Worm (Caenorhabditis elegans) whole organism, L4 larva: ENCODE data around the gene din-1.
A peak's percentile ranks its signal among the peaks of the same experiment; 100 is the strongest.

ENCODE experiments used
- F26F4.8 ChIP-seq: fragments of 200-800 bp; sonication (Bioruptor generic); conservative IDR thresholded peaks from 2 replicates; pipeline ENCODE4 v1.3.6; 2022; ENCODE audit warnings: missing genetic modification characterization, missing compliant biosample characterization
- F44E2.7 ChIP-seq: fragments of 200-800 bp; sonication (Bioruptor generic); IDR thresholded peaks from 2 replicates; pipeline ENCODE4 v2.1.2; 2022; ENCODE audit warnings: missing genetic modification characterization, missing compliant biosample characterization
- aha-1 ChIP-seq: fragments of 150-350 bp; peaks from one replicate; lab custom pipeline; 2014; ENCODE audit warnings: missing biosample characterization, missing genetic modification characterization
- aly-2 ChIP-seq: sonication (generic microtip); optimal IDR thresholded peaks from 2 replicates; lab custom pipeline; 2018; ENCODE audit warnings: missing biosample characterization, missing genetic modification characterization
- attf-4 ChIP-seq: sonication (generic microtip); optimal IDR thresholded peaks from 3 replicates; lab custom pipeline; 2017; ENCODE audit warnings: missing biosample characterization, missing genetic modification characterization
- ceh-20 ChIP-seq: fragments of 200-800 bp; sonication (Bioruptor generic); IDR thresholded peaks from 2 replicates; pipeline ENCODE4 v1.3.6; 2022; ENCODE audit warnings: missing genetic modification reagents, missing genetic modification characterization, missing compliant biosample characterization
- cey-2 ChIP-seq: sonication (generic microtip); optimal IDR thresholded peaks from 3 replicates; lab custom pipeline; 2017; ENCODE audit warnings: missing genetic modification characterization, mild to moderate bottlenecking, missing compliant biosample characterization, antibody characterized with exemption, borderline replicate concordance; ENCODE audit not compliant: insufficient read depth
- ctbp-1 ChIP-seq: fragments of 200-800 bp; sonication (Bioruptor generic); IDR thresholded peaks from 2 replicates; pipeline ENCODE4 v1.3.6; 2022; ENCODE audit warnings: missing genetic modification reagents, missing genetic modification characterization, missing compliant biosample characterization
- daf-16 ChIP-seq, 3 experiments: sonication (generic microtip); optimal IDR thresholded peaks; 2 replicates each; lab custom pipeline; 2016 to 2017; ENCODE audit warnings: missing genetic modification characterization in 3 of 3, missing genetic modification reagents in 3 of 3, mild to moderate bottlenecking in 2 of 3, missing compliant biosample characterization in 2 of 3, missing biosample characterization in 1 of 3, moderate library complexity in 1 of 3
- dmd-6 ChIP-seq: fragments of 200-800 bp; sonication (Bioruptor generic); IDR thresholded peaks from 2 replicates; pipeline ENCODE4 v1.3.6; 2022; ENCODE audit warnings: missing genetic modification reagents, missing genetic modification characterization, missing compliant biosample characterization
- dmd-8 ChIP-seq: fragments of 200-800 bp; sonication (Bioruptor generic); IDR thresholded peaks from 2 replicates; pipeline ENCODE4 v1.3.6; 2022; ENCODE audit warnings: missing genetic modification characterization, missing compliant biosample characterization
- dpl-1 ChIP-seq: fragments of 150-350 bp; optimal IDR thresholded peaks from 2 replicates; lab custom pipeline; 2014; ENCODE audit warnings: missing biosample characterization, missing genetic modification reagents, missing genetic modification characterization
- dve-1 ChIP-seq: sonication (generic microtip); optimal IDR thresholded peaks from 2 replicates; lab custom pipeline; 2017; ENCODE audit warnings: antibody characterized with exemption, mild to moderate bottlenecking, missing genetic modification characterization, missing compliant biosample characterization; ENCODE audit not compliant: insufficient read depth
- hlh-11 ChIP-seq: fragments of 200-800 bp; sonication (Bioruptor generic); optimal IDR thresholded peaks from 2 replicates; lab custom pipeline; 2018; ENCODE audit warnings: mild to moderate bottlenecking, missing genetic modification characterization, missing compliant biosample characterization
- hlh-30 ChIP-seq: sonication (generic microtip); optimal IDR thresholded peaks from 2 replicates; lab custom pipeline; 2017; ENCODE audit warnings: antibody characterized with exemption, mild to moderate bottlenecking, missing genetic modification characterization, missing compliant biosample characterization; ENCODE audit not compliant: insufficient read depth
- jun-1 ChIP-seq: fragments of 150-350 bp; optimal IDR thresholded peaks from 2 replicates; lab custom pipeline; 2014; ENCODE audit warnings: missing biosample characterization, missing genetic modification reagents, missing genetic modification characterization
- lin-15B ChIP-seq: fragments of 150-350 bp; sonication (generic microtip); optimal IDR thresholded peaks from 3 replicates; lab custom pipeline; 2014; ENCODE audit warnings: missing biosample characterization, missing genetic modification characterization
- lin-38 ChIP-seq: fragments of 200-800 bp; sonication (Bioruptor generic); IDR thresholded peaks from 2 replicates; pipeline ENCODE4 v1.3.6; 2022; ENCODE audit warnings: missing genetic modification reagents, missing genetic modification characterization, missing compliant biosample characterization
- lsy-2 ChIP-seq, 2 experiments: fragments of 150-350 bp in 1 of 2; sonication (generic microtip) in 1 of 2; optimal IDR thresholded peaks; 2 replicates each; lab custom pipeline; 2014 to 2017; ENCODE audit warnings: missing biosample characterization in 2 of 2, missing genetic modification characterization in 2 of 2
- mep-1 ChIP-seq: fragments of 150-350 bp; sonication (generic microtip); optimal IDR thresholded peaks from 3 replicates; lab custom pipeline; 2014; ENCODE audit warnings: missing biosample characterization, missing genetic modification characterization
- nhr-237 ChIP-seq: sonication (generic microtip); optimal IDR thresholded peaks from 2 replicates; lab custom pipeline; 2017; ENCODE audit warnings: missing biosample characterization, missing genetic modification characterization
- nhr-28 ChIP-seq: fragments of 150-350 bp; optimal IDR thresholded peaks from 2 replicates; lab custom pipeline; 2014; ENCODE audit warnings: missing biosample characterization, missing genetic modification characterization
- pqm-1 ChIP-seq: sonication (generic microtip); optimal IDR thresholded peaks from 2 replicates; lab custom pipeline; 2017; ENCODE audit warnings: missing biosample characterization, missing genetic modification characterization
- saeg-2 ChIP-seq: fragments of 200-800 bp; sonication (Bioruptor generic); IDR thresholded peaks from 2 replicates; pipeline ENCODE4 v1.3.6; 2022; ENCODE audit warnings: missing genetic modification reagents, missing genetic modification characterization, missing compliant biosample characterization
- sdz-12 ChIP-seq: fragments of 200-800 bp; sonication (Bioruptor generic); optimal IDR thresholded peaks from 2 replicates; lab custom pipeline; 2018; ENCODE audit warnings: mild to moderate bottlenecking, missing genetic modification characterization, missing compliant biosample characterization
- snpc-4 ChIP-seq: fragments of 150-350 bp; optimal IDR thresholded peaks from 2 replicates; lab custom pipeline; 2014; ENCODE audit warnings: missing biosample characterization, missing genetic modification characterization
- unc-39 ChIP-seq: sonication (generic microtip); optimal IDR thresholded peaks from 2 replicates; lab custom pipeline; 2017; ENCODE audit warnings: missing biosample characterization, missing genetic modification characterization
- unc-62 ChIP-seq, 3 experiments: fragments of 150-350 bp in 1 of 3; sonication (generic microtip); optimal IDR thresholded peaks in 2 of 3; peaks in 1 of 3; 1 replicate in 1 of 3; 2 replicates in 2 of 3; lab custom pipeline; 2014 to 2017; ENCODE audit warnings: missing biosample characterization in 3 of 3, missing genetic modification characterization in 3 of 3, missing genetic modification reagents in 3 of 3, missing genotype in 1 of 3
- zag-1 ChIP-seq: fragments of 150-350 bp; optimal IDR thresholded peaks from 2 replicates; lab custom pipeline; 2014; ENCODE audit warnings: missing biosample characterization, missing genetic modification characterization

The din-1 gene

DNA sequence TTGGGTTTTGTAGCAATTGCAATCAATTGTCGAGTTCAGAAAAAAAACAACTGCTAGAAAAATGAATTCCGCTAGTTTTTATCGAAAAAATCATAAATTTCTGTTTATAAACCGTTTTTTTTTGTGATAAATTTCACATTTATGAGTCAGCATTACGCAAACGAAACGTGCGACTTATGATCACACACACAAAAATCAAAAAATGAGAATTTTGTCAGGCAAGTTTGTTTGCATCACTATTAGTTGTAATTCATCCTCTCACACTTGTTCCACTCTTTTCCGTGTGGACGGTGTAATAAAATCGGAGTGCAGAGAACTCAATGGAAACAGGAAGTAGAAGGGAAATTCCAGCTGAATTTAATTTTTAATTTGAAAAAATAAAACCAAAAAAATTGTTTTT is 56.0 kb downstream of the din-1 start, which contains the start of gene pcs-1:
pcs-1 (minus strand) TSS at position 344 of the 400 bp plus-strand sequence.
- TF ChIP-seq daf-16 (GFP tag; optimal IDR thresholded peaks at IDR 0.05; lab: Kevin White, UChicago) (no peak), daf-16 (tag; optimal IDR thresholded peaks at IDR 0.05; lab: Kevin White, UChicago) (peak; percentile 4), unc-62 (GFP tag; optimal IDR thresholded peaks at IDR 0.05 in 1 of 2; lab: Kevin White, UChicago) (no peak), unc-62 (tag; optimal IDR thresholded peaks at IDR 0.05; lab: Kevin White, UChicago) (no peak), lin-15B (tag; lab: Kevin White, UChicago) (no peak), nhr-28 (tag; lab: Kevin White, UChicago) (peak; percentile 8), lsy-2 (tag; optimal IDR thresholded peaks at IDR 0.05; lab: Kevin White, UChicago) (peak in 1 of 2 experiments; percentile 23), pqm-1 (tag; lab: Kevin White, UChicago) (peak; percentile 50)
- TF ChIP-seq, all 104 proteins: peak for 4

DNA sequence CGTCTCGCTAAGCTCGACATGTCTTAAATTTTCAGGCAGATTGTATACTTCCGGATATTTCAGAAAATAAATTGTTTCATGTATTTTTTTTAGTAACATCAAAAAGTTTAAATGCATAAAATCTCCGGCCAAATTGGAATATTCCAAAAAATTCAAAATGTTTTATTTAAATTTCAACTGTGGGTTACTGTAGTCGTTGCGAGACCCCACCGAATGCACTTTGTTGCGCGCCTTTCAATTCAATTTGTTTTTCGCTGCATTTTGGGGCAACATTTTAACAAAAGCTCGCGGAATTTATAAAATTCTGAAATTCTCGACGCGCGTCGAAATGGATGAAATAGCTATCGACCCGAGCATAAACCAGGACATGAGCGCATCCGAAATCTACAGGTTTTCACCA is 60.5 kb downstream of the din-1 start, which contains the start of gene F54D5.2:
F54D5.2 (plus strand) TSS at position 237 of the 400 bp plus-strand sequence.
- TF ChIP-seq snpc-4 (no peak), mep-1 (tag; lab: Kevin White, UChicago) (no peak), hlh-30 (tag; lab: Kevin White, UChicago) (no peak), aha-1 (tag; lab: Kevin White, UChicago) (peak; percentile 72), ceh-20 (no peak), aly-2 (tag; lab: Kevin White, UChicago) (no peak), jun-1 (tag; lab: Kevin White, UChicago) (no peak)

DNA sequence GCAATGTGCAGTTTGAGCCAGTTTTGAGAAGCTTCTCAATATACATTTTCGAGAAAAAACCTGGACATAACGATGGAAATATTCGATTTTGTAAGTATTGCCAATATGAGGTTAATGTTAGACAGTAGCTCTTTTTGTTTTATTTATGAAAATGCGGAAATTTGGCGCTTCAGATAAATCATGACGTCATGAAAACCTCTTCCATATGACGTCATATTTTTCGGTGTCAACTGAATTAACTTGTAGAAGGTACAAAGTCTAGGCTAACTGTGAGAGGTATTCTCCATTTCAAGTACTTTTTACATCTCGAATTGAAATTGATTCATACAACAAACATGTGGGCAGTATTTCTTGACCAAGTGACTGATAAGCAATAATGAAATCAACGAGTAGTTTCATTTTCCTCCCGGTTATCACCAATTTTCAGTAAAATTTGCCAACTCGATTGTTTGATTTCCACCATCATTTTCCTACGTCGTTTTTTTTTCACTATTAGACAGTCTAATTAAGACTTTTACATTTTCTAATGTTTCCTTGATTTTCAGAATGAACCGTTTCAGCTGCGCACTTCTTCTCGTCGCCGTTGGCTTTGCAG is 62.1 kb downstream of the din-1 start, which contains the start of gene F54D5.3:
F54D5.3 (plus strand) TSS at position 546 of the 595 bp plus-strand sequence.
- TF ChIP-seq attf-4 (no peak), pqm-1 (tag; lab: Kevin White, UChicago) (peak; percentile 91), dmd-8 (GFP tag; lab: Robert Waterston, UW) (no peak), lin-38 (GFP tag; lab: Robert Waterston, UW) (no peak), hlh-11 (tag; lab: Kevin White, UChicago) (peak; percentile 47), unc-39 (tag; lab: Kevin White, UChicago) (no peak), aha-1 (tag; lab: Kevin White, UChicago) (no peak), ctbp-1 (no peak), dmd-6 (GFP tag; lab: Robert Waterston, UW) (peak; percentile 28; the same call in 1 of the 2 replicates), nhr-28 (tag; lab: Kevin White, UChicago) (peak; percentile 54), F44E2.7 (GFP tag; lab: Robert Waterston, UW) (no peak), daf-16 (GFP tag; optimal IDR thresholded peaks at IDR 0.05; lab: Kevin White, UChicago) (no peak), daf-16 (tag; optimal IDR thresholded peaks at IDR 0.05; lab: Kevin White, UChicago) (peak; percentile 33), saeg-2 (GFP tag; lab: Robert Waterston, UW) (no peak), unc-62 (GFP tag; optimal IDR thresholded peaks at IDR 0.05 in 1 of 2; lab: Kevin White, UChicago) (peak in 1 of 2 experiments; percentile 66), unc-62 (tag; optimal IDR thresholded peaks at IDR 0.05; lab: Kevin White, UChicago) (no peak), F26F4.8 (GFP tag; lab: Robert Waterston, UW) (no peak), dpl-1 (no peak), dve-1 (tag; lab: Kevin White, UChicago) (peak; percentile 31), nhr-237 (tag; lab: Kevin White, UChicago) (no peak)

DNA sequence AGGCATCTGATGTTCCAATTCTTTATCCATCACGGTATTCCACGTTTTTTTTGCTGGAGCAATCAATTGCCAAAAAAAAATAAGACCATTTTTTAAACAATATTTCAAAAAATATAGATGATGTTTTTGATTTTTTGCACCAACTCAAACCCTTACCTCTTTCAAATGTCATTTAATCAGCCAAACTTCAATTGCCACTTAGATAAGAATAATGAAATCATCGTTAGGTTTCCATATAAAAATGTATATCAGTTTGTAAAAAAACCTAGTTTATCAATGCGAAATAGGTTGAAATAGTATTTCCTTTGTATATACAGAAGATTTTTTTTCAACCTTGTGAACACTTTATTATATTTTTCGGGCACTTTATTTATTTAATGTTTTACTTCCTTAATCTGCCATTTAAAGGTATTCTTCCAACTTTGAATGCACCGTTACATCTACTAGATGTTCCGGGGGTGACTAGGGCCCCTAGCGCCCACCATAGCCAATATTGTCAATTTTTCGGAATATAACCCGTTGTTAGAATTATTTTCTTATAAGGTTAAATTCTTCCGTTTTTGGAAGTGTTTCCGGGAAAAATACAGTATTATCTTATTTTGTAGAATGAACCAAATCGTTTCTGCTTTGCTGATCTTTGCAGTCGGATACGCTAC is 64.1 kb downstream of the din-1 start, which contains the start of the genes F54D5.23 and F54D5.4:
F54D5.23 (minus strand) TSS at position 75 of the 656 bp plus-strand sequence.
F54D5.4 (plus strand) TSS at position 606 of the 656 bp plus-strand sequence.
- TF ChIP-seq cey-2 (no peak), pqm-1 (tag; lab: Kevin White, UChicago) (peak; percentile 73), jun-1 (tag; lab: Kevin White, UChicago) (no peak)

DNA sequence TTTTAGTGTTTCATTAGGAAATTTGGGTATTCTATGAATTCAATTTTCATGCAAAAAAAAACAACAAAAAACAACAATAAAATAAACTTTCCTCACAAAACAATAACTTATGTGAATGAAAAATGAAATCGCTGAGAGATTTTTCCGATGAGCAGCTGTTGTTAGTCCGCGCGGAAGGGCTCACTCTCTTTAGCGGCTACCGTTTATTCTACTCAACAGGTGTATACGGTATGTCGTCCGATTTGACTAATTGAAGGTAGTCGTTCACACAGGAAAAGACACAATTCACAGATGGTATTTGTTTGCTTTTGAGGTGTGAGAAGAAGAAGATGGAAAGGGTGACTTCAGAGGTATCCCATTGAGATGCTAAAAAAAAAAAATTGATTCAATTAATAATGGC is 64.7 kb downstream of the din-1 start:
- TF ChIP-seq sdz-12 (GFP tag; lab: Kevin White, UChicago) (no peak), zag-1 (tag; lab: Kevin White, UChicago) (no peak)
